Worm (Caenorhabditis elegans): ENCODE measurements around the gene srx-122.

Gene srx-122

DNA sequence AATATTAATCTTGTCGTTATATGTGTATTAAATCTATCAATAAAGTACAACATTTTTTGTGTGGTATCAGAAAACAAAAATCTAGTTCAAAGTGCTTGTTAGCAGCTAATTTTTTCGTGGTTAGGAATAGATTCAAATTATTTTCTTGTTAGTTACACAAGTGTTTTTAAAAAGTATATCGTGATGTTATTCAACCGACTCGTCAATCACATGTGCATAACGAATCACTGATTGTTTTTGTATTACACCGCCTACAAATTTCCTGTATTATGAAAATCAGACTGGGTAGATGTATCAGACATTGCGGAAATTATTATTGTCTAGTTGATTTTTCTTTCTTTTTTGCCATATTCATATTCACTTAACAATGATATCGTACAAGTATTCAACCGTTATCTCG, 14.7 kb downstream of the srx-122 start, which contains the start of gene str-64:
Gene str-64 (plus strand): TSS at position 301 of the 400 bp plus-strand sequence.
- no peak for TF ChIP-seq F13H6.1 (tag; optimal IDR thresholded peaks at IDR 0.05)
- TF ChIP-seq tbx-7 (tag; optimal IDR thresholded peaks at IDR 0.05) = no peak
- TF ChIP-seq ceh-31 (tag; optimal IDR thresholded peaks at IDR 0.05) = no peak
- no peak for TF ChIP-seq elt-4 (tag; optimal IDR thresholded peaks at IDR 0.05)
- TF ChIP-seq hlh-8 (tag; optimal IDR thresholded peaks at IDR 0.05) = no peak
- TF ChIP-seq ceh-9 (tag; optimal IDR thresholded peaks at IDR 0.05) = no peak
- TF ChIP-seq ama-1 (optimal IDR thresholded peaks at IDR 0.05) = no peak
- no peak for TF ChIP-seq lin-11 (tag; optimal IDR thresholded peaks at IDR 0.05)
- no peak for TF ChIP-seq dve-1 (tag; optimal IDR thresholded peaks at IDR 0.05)
- no peak for TF ChIP-seq odd-2 (tag; optimal IDR thresholded peaks at IDR 0.05)
- no peak for TF ChIP-seq nhr-11 (tag; optimal IDR thresholded peaks at IDR 0.05)
- no peak for TF ChIP-seq eyg-1 (tag; optimal IDR thresholded peaks at IDR 0.05)
- TF ChIP-seq C08G9.2 (tag; optimal IDR thresholded peaks at IDR 0.05) = no peak
- TF ChIP-seq ceh-6 (GFP tag; optimal IDR thresholded peaks at IDR 0.05) = no peak
- no peak for TF ChIP-seq mec-3 (tag; optimal IDR thresholded peaks at IDR 0.05; ENCODE audit: borderline replicate concordance)
- TF ChIP-seq ceh-34 (tag; optimal IDR thresholded peaks at IDR 0.05) = no peak
- TF ChIP-seq rnt-1 (tag; optimal IDR thresholded peaks at IDR 0.05) = no peak
- no peak for TF ChIP-seq fkh-6 (tag; optimal IDR thresholded peaks at IDR 0.05)

DNA sequence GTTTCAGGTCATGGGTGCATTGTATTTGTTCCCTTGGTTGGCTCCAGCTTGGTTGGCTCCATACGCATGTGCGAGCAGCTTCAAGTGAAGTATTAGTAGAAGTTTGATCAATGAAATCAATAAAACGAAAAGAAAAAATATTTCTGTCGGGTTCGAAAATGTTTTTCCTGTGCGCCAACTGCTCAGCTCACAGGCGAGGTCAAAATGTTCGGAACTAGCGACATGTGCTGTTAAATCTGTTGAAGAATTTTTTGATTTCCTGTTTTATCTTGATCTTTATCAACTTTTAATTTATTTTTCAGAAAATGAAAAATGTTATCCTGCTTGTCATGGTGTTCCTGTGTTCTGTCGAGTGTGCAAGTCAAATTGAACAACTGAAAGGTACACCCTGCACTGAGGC, 16.1 kb downstream of the srx-122 start, which contains the start of gene T28A11.25:
Gene T28A11.25 (plus strand): TSS at position 301 of the 400 bp plus-strand sequence.
- TF ChIP-seq rnt-1 (tag; optimal IDR thresholded peaks at IDR 0.05) (no peak), ceh-48 (tag; optimal IDR thresholded peaks at IDR 0.05) (no peak), ceh-19 (GFP tag; optimal IDR thresholded peaks at IDR 0.05) (no peak), K02D7.2 (tag; optimal IDR thresholded peaks at IDR 0.05) (no peak), zip-5 (tag; optimal IDR thresholded peaks at IDR 0.05) (no peak), ztf-16 (tag; optimal IDR thresholded peaks at IDR 0.05) (no peak), mec-3 (tag; optimal IDR thresholded peaks at IDR 0.05; ENCODE audit: borderline replicate concordance) (no peak), dmd-4 (tag; optimal IDR thresholded peaks at IDR 0.05; ENCODE audit: borderline replicate concordance) (no peak), T23F11.4 (GFP tag; optimal IDR thresholded peaks at IDR 0.05) (no peak), Y22D7AL.16 (tag; optimal IDR thresholded peaks at IDR 0.05) (no peak), pqm-1 (tag; optimal IDR thresholded peaks at IDR 0.05) (no peak), hlh-15 (tag; optimal IDR thresholded peaks at IDR 0.05) (no peak), unc-42 (tag; optimal IDR thresholded peaks at IDR 0.05) (no peak), K09A11.1 (tag; optimal IDR thresholded peaks at IDR 0.05; ENCODE audit: insufficient read depth) (no peak), ceh-18 (tag; optimal IDR thresholded peaks at IDR 0.05) (no peak), gmeb-2 (tag; optimal IDR thresholded peaks at IDR 0.05) (no peak), elt-4 (tag; optimal IDR thresholded peaks at IDR 0.05) (no peak)

DNA sequence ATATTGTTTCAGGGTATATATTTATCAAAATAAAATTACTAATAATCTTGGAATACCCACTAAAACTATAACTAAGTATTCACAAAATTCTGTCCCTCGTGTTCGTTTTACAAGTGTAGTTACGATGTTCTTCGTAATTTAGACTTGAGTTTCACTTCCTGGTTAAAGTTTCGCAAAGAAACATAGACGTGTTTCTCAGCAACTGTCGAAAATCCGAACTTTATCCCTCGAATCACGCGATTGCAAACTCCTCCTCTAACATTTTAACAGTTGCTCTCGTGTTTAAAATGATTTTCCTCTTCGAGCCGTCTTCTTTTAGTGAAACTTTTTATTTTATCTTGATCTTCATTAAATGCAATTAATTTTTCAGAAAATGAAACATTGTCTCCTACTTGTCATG, 17.7 kb downstream of the srx-122 start, which contains the start of gene T28A11.2:
Gene T28A11.2 (plus strand): TSS at position 371 of the 400 bp plus-strand sequence.
- no peak for TF ChIP-seq C38D4.7 (GFP tag; optimal IDR thresholded peaks at IDR 0.05)
- TF ChIP-seq elt-2 (tag; optimal IDR thresholded peaks at IDR 0.05) = no peak
- no peak for TF ChIP-seq hlh-15 (tag; optimal IDR thresholded peaks at IDR 0.05)
- TF ChIP-seq sdc-2 (tag; optimal IDR thresholded peaks at IDR 0.05) = no peak
- TF ChIP-seq ceh-18 (tag; optimal IDR thresholded peaks at IDR 0.05) = no peak
- TF ChIP-seq mec-3 (tag; optimal IDR thresholded peaks at IDR 0.05; ENCODE audit: borderline replicate concordance) = no peak
- TF ChIP-seq ets-4 (tag; optimal IDR thresholded peaks at IDR 0.05) = no peak
- TF ChIP-seq ceh-48 (tag; optimal IDR thresholded peaks at IDR 0.05) = no peak
- no peak for TF ChIP-seq madf-2 (tag; optimal IDR thresholded peaks at IDR 0.05)
- TF ChIP-seq nhr-11 (tag; optimal IDR thresholded peaks at IDR 0.05) = no peak
- TF ChIP-seq pqm-1 (tag; optimal IDR thresholded peaks at IDR 0.05) = no peak
- no peak for TF ChIP-seq unc-3 (GFP tag; conservative IDR thresholded peaks at IDR 0.05)
- no peak for TF ChIP-seq unc-3 (tag; optimal IDR thresholded peaks at IDR 0.05)
- no peak for TF ChIP-seq ahr-1 (tag; optimal IDR thresholded peaks at IDR 0.05)
- no peak for TF ChIP-seq nfya-1 (tag; optimal IDR thresholded peaks at IDR 0.05)
- TF ChIP-seq dve-1 (tag; optimal IDR thresholded peaks at IDR 0.05) = no peak
- TF ChIP-seq pha-4 (tag; optimal IDR thresholded peaks at IDR 0.05) = no peak
- TF ChIP-seq unc-55 (GFP tag; optimal IDR thresholded peaks at IDR 0.05) = no peak
- TF ChIP-seq fax-1 (tag; optimal IDR thresholded peaks at IDR 0.05) = no peak
